Fruit fly (Drosophila melanogaster): ENCODE data around the gene Max.

Max gene

dm6 chr3L:19230801-19231547, 33.0 kb downstream of the Max start:
- no peak for TF ChIP-seq Abd-B (GFP tag; optimal IDR thresholded peaks at IDR 0.05)
- peak in 1 of 2 experiments; percentile 6 for TF ChIP-seq foxo (GFP tag; optimal IDR thresholded peaks at IDR 0.05)

dm6 chr3L:19229491-19229890, 34.5 kb downstream of the Max start:
- TF ChIP-seq foxo (GFP tag; optimal IDR thresholded peaks at IDR 0.05) (no peak), dl (GFP tag; optimal IDR thresholded peaks at IDR 0.05; ENCODE audit: insufficient read depth in 1 of 2, partially characterized antibody in 2 of 2) (no peak), Abd-B (GFP tag; optimal IDR thresholded peaks at IDR 0.05) (no peak), Hnf4 (GFP tag; optimal IDR thresholded peaks at IDR 0.05) (no peak), fru (GFP tag; optimal IDR thresholded peaks at IDR 0.05) (no peak), woc (GFP tag; optimal IDR thresholded peaks at IDR 0.05) (no peak), brk (GFP tag; optimal IDR thresholded peaks at IDR 0.05) (no peak), rgr (GFP tag; optimal IDR thresholded peaks at IDR 0.05) (no peak), dmrt93B (GFP tag; optimal IDR thresholded peaks at IDR 0.05) (no peak), Mio (GFP tag; optimal IDR thresholded peaks at IDR 0.05) (no peak), usp (GFP tag; optimal IDR thresholded peaks at IDR 0.05) (no peak), br (GFP tag; optimal IDR thresholded peaks at IDR 0.05) (no peak), h (GFP tag; optimal IDR thresholded peaks at IDR 0.05) (no peak), dsf (GFP tag; optimal IDR thresholded peaks at IDR 0.05; ENCODE audit: borderline replicate concordance) (no peak), Dif (GFP tag; optimal IDR thresholded peaks at IDR 0.05; ENCODE audit: partially characterized antibody) (no peak), Hr78 (GFP tag; optimal IDR thresholded peaks at IDR 0.05) (no peak), pan (optimal IDR thresholded peaks at IDR 0.05) (no peak)

- TF ChIP-seq Mio (GFP tag; optimal IDR thresholded peaks at IDR 0.05) (no peak), Hr83 (GFP tag; optimal IDR thresholded peaks at IDR 0.05; ENCODE audit: poor library complexity, severe bottlenecking) (no peak), Sp1 (GFP tag; optimal IDR thresholded peaks at IDR 0.05) (no peak), Vsx2 (GFP tag; optimal IDR thresholded peaks at IDR 0.05; ENCODE audit: partially characterized antibody) (no peak), dsf (GFP tag; optimal IDR thresholded peaks at IDR 0.05; ENCODE audit: borderline replicate concordance) (no peak), pan (optimal IDR thresholded peaks at IDR 0.05) (no peak), jim (GFP tag; optimal IDR thresholded peaks at IDR 0.05) (no peak), Hr78 (GFP tag; optimal IDR thresholded peaks at IDR 0.05) (no peak), OdsH (GFP tag; optimal IDR thresholded peaks at IDR 0.05) (no peak), Dif (GFP tag; optimal IDR thresholded peaks at IDR 0.05; ENCODE audit: partially characterized antibody) (no peak), Dfd (GFP tag; optimal IDR thresholded peaks at IDR 0.05) (no peak), Hnf4 (GFP tag; optimal IDR thresholded peaks at IDR 0.05) (no peak), woc (GFP tag; optimal IDR thresholded peaks at IDR 0.05) (no peak), sv (GFP tag; optimal IDR thresholded peaks at IDR 0.05) (no peak), fru (GFP tag; optimal IDR thresholded peaks at IDR 0.05) (no peak), sage (GFP tag; optimal IDR thresholded peaks at IDR 0.05) (no peak), rgr (GFP tag; optimal IDR thresholded peaks at IDR 0.05) (no peak)
These were observed 35.1 kb downstream of the Max start for dm6 chr3L:19228857-19229398.

- no peak for TF ChIP-seq CG9705 (GFP tag; optimal IDR thresholded peaks at IDR 0.05)
- no peak for TF ChIP-seq Hr78 (GFP tag; optimal IDR thresholded peaks at IDR 0.05)
- TF ChIP-seq brk (GFP tag; optimal IDR thresholded peaks at IDR 0.05) = no peak
- TF ChIP-seq foxo (GFP tag; optimal IDR thresholded peaks at IDR 0.05) = no peak
- TF ChIP-seq woc (GFP tag; optimal IDR thresholded peaks at IDR 0.05) = no peak
- TF ChIP-seq Hnf4 (GFP tag; optimal IDR thresholded peaks at IDR 0.05) = no peak
- no peak for TF ChIP-seq Jra (GFP tag; optimal IDR thresholded peaks at IDR 0.05)
- TF ChIP-seq Sp1 (GFP tag; optimal IDR thresholded peaks at IDR 0.05) = no peak
- no peak for TF ChIP-seq dsf (GFP tag; optimal IDR thresholded peaks at IDR 0.05; ENCODE audit: borderline replicate concordance)
- no peak for TF ChIP-seq h (GFP tag; optimal IDR thresholded peaks at IDR 0.05)
- TF ChIP-seq HLH106 (tag; optimal IDR thresholded peaks at IDR 0.05) = no peak
- no peak for TF ChIP-seq Hr83 (GFP tag; optimal IDR thresholded peaks at IDR 0.05; ENCODE audit: poor library complexity, severe bottlenecking)
- TF ChIP-seq OdsH (GFP tag; optimal IDR thresholded peaks at IDR 0.05) = no peak
- TF ChIP-seq usp (GFP tag; optimal IDR thresholded peaks at IDR 0.05) = no peak
- no peak for TF ChIP-seq sage (GFP tag; optimal IDR thresholded peaks at IDR 0.05)
- no peak for TF ChIP-seq pan (optimal IDR thresholded peaks at IDR 0.05)
- TF ChIP-seq psq (GFP tag; optimal IDR thresholded peaks at IDR 0.05) = no peak
- TF ChIP-seq fru (GFP tag; optimal IDR thresholded peaks at IDR 0.05) = no peak
- TF ChIP-seq Mio (GFP tag; optimal IDR thresholded peaks at IDR 0.05) = no peak
These were observed 35.6 kb downstream of the Max start for dm6 chr3L:19228371-19228817.
